Worm (Caenorhabditis elegans): ENCODE data around the gene vha-5.

- TF ChIP-seq F57C9.4 (tag; optimal IDR thresholded peaks at IDR 0.05) = no peak
- TF ChIP-seq pha-4 (tag; optimal IDR thresholded peaks at IDR 0.05) = no peak
- no peak for TF ChIP-seq mxl-1 (tag; optimal IDR thresholded peaks at IDR 0.05)
- TF ChIP-seq lin-40 (tag; optimal IDR thresholded peaks at IDR 0.05) = no peak
- TF ChIP-seq B0261.1 (tag; optimal IDR thresholded peaks at IDR 0.05) = no peak
- TF ChIP-seq Y56A3A.18 (GFP tag; IDR thresholded peaks at IDR 0.05) = no peak
- no peak for TF ChIP-seq ceh-40 (GFP tag; IDR thresholded peaks at IDR 0.05)
- no peak for TF ChIP-seq unc-130 (GFP tag; optimal IDR thresholded peaks at IDR 0.05)
- TF ChIP-seq dpff-1 (tag; optimal IDR thresholded peaks at IDR 0.05) = no peak
- no peak for TF ChIP-seq attf-3 (GFP tag; conservative IDR thresholded peaks at IDR 0.05)
- TF ChIP-seq ama-1 (optimal IDR thresholded peaks at IDR 0.05) = no peak
- no peak for TF ChIP-seq ama-1 (GFP tag; optimal IDR thresholded peaks at IDR 0.05)
- no peak for TF ChIP-seq unc-62 (GFP tag; optimal IDR thresholded peaks at IDR 0.05)
- no peak for TF ChIP-seq aptf-3 (GFP tag; IDR thresholded peaks at IDR 0.05)
These were observed 48.5 kb upstream of the vha-5 start for ce11 chrIV:8255221-8255620.

All from whole organism, young adult.